Fruit fly (Drosophila melanogaster) whole organism, adult: ENCODE results near the gene Pkg21D.

Experiments
- CG14711 ChIP-seq: fragments of 200-800 bp; sonication (Bioruptor generic); optimal IDR thresholded peaks from 2 replicates; lab custom pipeline; 2018; ENCODE audit warnings: missing biosample characterization, mild to moderate bottlenecking, missing genetic modification characterization, moderate library complexity
- CG33017 ChIP-seq: fragments of 200-800 bp; sonication (Bioruptor generic); optimal IDR thresholded peaks from 2 replicates; lab custom pipeline; 2018; ENCODE audit warnings: missing biosample characterization, mild to moderate bottlenecking, missing genetic modification characterization, moderate library complexity
- CG7045 ChIP-seq: fragments of 200-800 bp; sonication (Bioruptor generic); optimal IDR thresholded peaks from 2 replicates; lab custom pipeline; 2017; ENCODE audit warnings: missing biosample characterization, mild to moderate bottlenecking, missing genetic modification characterization
- Hr96 ChIP-seq: fragments of 200-800 bp; sonication (Bioruptor generic); optimal IDR thresholded peaks from 2 replicates; lab custom pipeline; 2016; ENCODE audit warnings: missing biosample characterization, missing genetic modification characterization
- kay ChIP-seq: fragments of 200-800 bp; sonication (Bioruptor generic); peaks from one replicate; lab custom pipeline; 2016; ENCODE audit warnings: missing biosample characterization, missing genetic modification characterization, borderline replicate concordance
- ovo ChIP-seq: fragments of 200-800 bp; sonication (Bioruptor generic); optimal IDR thresholded peaks from 2 replicates; lab custom pipeline; 2016; ENCODE audit warnings: missing biosample characterization, missing genetic modification characterization
- tj ChIP-seq: fragments of 200-800 bp; sonication (Bioruptor generic); optimal IDR thresholded peaks from 3 replicates; lab custom pipeline; 2017; ENCODE audit warnings: missing biosample characterization, mild to moderate bottlenecking, missing genetic modification characterization, moderate library complexity
- toe ChIP-seq: fragments of 200-800 bp; sonication (Bioruptor generic); optimal IDR thresholded peaks from 2 replicates; lab custom pipeline; 2016; ENCODE audit warnings: missing biosample characterization, missing genetic modification characterization

- TF ChIP-seq Hr96 (no peak), CG33017 (tag; lab: Kevin White, UChicago) (no peak), CG14711 (tag; lab: Kevin White, UChicago) (no peak), ovo (no peak), CG7045 (GFP tag; lab: Kevin White, UChicago) (no peak), toe (no peak), tj (GFP tag; lab: Kevin White, UChicago) (no peak), kay (GFP tag; lab: Kevin White, UChicago) (no peak)
These were observed 47.4 kb upstream of the Pkg21D start for dm6 chr2L:837989-838388.
